Worm (Caenorhabditis elegans) whole organism, L1 larva: ENCODE results near the gene fbxb-119.

ENCODE experiments used
- C34B4.2 ChIP-seq: sonication (generic microtip); optimal IDR thresholded peaks from 2 replicates; lab custom pipeline; 2017; ENCODE audit warnings: mild to moderate bottlenecking, missing genetic modification characterization, missing compliant biosample characterization
- F16B12.6 ChIP-seq: fragments of 150-350 bp; optimal IDR thresholded peaks from 2 replicates; lab custom pipeline; 2014; ENCODE audit warnings: missing biosample characterization, missing genetic modification characterization
- alr-1 ChIP-seq: fragments of 200-800 bp; sonication (Bioruptor generic); optimal IDR thresholded peaks from 2 replicates; lab custom pipeline; 2018; ENCODE audit warnings: borderline replicate concordance, mild to moderate bottlenecking, missing genetic modification characterization, missing compliant biosample characterization
- blmp-1 ChIP-seq: fragments of 150-350 bp; optimal IDR thresholded peaks from 2 replicates; lab custom pipeline; 2014; ENCODE audit warnings: missing biosample characterization, missing genetic modification characterization
- ceh-8 ChIP-seq: fragments of 200-800 bp; sonication (Bioruptor generic); optimal IDR thresholded peaks from 2 replicates; lab custom pipeline; 2018; ENCODE audit warnings: mild to moderate bottlenecking, missing genetic modification characterization, moderate library complexity, missing compliant biosample characterization
- ceh-90 ChIP-seq: sonication (generic microtip); optimal IDR thresholded peaks from 2 replicates; lab custom pipeline; 2016; ENCODE audit warnings: missing genetic modification characterization, missing compliant biosample characterization
- dsc-1 ChIP-seq: sonication (generic microtip); optimal IDR thresholded peaks from 2 replicates; lab custom pipeline; 2016; ENCODE audit warnings: mild to moderate bottlenecking, missing genetic modification characterization, missing compliant biosample characterization
- efl-3 ChIP-seq: fragments of 200-800 bp; sonication (Bioruptor generic); optimal IDR thresholded peaks from 2 replicates; lab custom pipeline; 2018; ENCODE audit warnings: mild to moderate bottlenecking, missing genetic modification characterization, missing compliant biosample characterization
- egl-13 ChIP-seq: sonication (generic microtip); optimal IDR thresholded peaks from 2 replicates; lab custom pipeline; 2016; ENCODE audit warnings: missing genotype, missing genetic modification reagents, missing genetic modification characterization, missing compliant biosample characterization
- egl-27 ChIP-seq, 2 experiments: fragments of 150-350 bp in 1 of 2; sonication (generic microtip); optimal IDR thresholded peaks; 3 replicates each; lab custom pipeline; 2017 to 2018; ENCODE audit warnings: missing biosample characterization in 2 of 2, missing genetic modification characterization in 2 of 2, missing genetic modification reagents in 2 of 2
- elt-3 ChIP-seq, 6 experiments: fragments of 150-350 bp in 1 of 6; sonication (generic microtip); optimal IDR thresholded peaks; 2 replicates each; lab custom pipeline; 2017 to 2018; ENCODE audit warnings: missing biosample characterization in 6 of 6, missing genetic modification characterization in 6 of 6, inconsistent platforms in 1 of 6
- ets-5 ChIP-seq: fragments of 200-800 bp; sonication (Bioruptor generic); IDR thresholded peaks from 2 replicates; pipeline ENCODE4 v1.3.6; 2022; ENCODE audit warnings: missing genetic modification characterization, missing compliant biosample characterization
- fkh-8 ChIP-seq: sonication (generic microtip); optimal IDR thresholded peaks from 2 replicates; lab custom pipeline; 2016; ENCODE audit warnings: mild to moderate bottlenecking, missing genetic modification characterization, missing compliant biosample characterization
- fos-1 ChIP-seq: fragments of 150-350 bp; optimal IDR thresholded peaks from 2 replicates; lab custom pipeline; 2014; ENCODE audit warnings: missing biosample characterization, missing genetic modification characterization
- hlh-17 ChIP-seq: fragments of 200-800 bp; sonication (Bioruptor generic); optimal IDR thresholded peaks from 2 replicates; lab custom pipeline; 2018; ENCODE audit warnings: missing genetic modification characterization, mild to moderate bottlenecking, missing compliant biosample characterization, moderate library complexity, borderline replicate concordance
- hlh-4 ChIP-seq: sonication (generic microtip); optimal IDR thresholded peaks from 2 replicates; lab custom pipeline; 2016; ENCODE audit warnings: mild to moderate bottlenecking, missing genetic modification characterization, missing compliant biosample characterization
- hpl-2 ChIP-seq: fragments of 150-350 bp; optimal IDR thresholded peaks from 2 replicates; lab custom pipeline; 2014; ENCODE audit warnings: missing biosample characterization, missing genetic modification reagents, missing genetic modification characterization
- irx-1 ChIP-seq: sonication (generic microtip); optimal IDR thresholded peaks from 2 replicates; lab custom pipeline; 2016; ENCODE audit warnings: missing genetic modification characterization, missing compliant biosample characterization
- isw-1 ChIP-seq: fragments of 200-800 bp; sonication (Bioruptor generic); IDR thresholded peaks from 2 replicates; pipeline ENCODE4 v1.3.6; 2022; ENCODE audit warnings: missing genetic modification characterization, missing compliant biosample characterization
- jun-1 ChIP-seq: fragments of 150-350 bp; optimal IDR thresholded peaks from 2 replicates; lab custom pipeline; 2014; ENCODE audit warnings: missing biosample characterization, missing genetic modification reagents, missing genetic modification characterization
- lin-13 ChIP-seq: fragments of 150-350 bp; optimal IDR thresholded peaks from 2 replicates; lab custom pipeline; 2014; ENCODE audit warnings: missing biosample characterization, missing genetic modification reagents, missing genetic modification characterization
- lin-39 ChIP-seq: fragments of 150-350 bp; optimal IDR thresholded peaks from 2 replicates; lab custom pipeline; 2014; ENCODE audit warnings: missing biosample characterization, missing genetic modification reagents, missing genetic modification characterization
- mab-9 ChIP-seq: fragments of 200-800 bp; sonication (Bioruptor generic); IDR thresholded peaks from 2 replicates; pipeline ENCODE4 v1.3.6; 2022; ENCODE audit warnings: missing genetic modification reagents, missing genetic modification characterization, missing compliant biosample characterization
- mdl-1 ChIP-seq, 2 experiments: fragments of 150-350 bp; optimal IDR thresholded peaks; 2 replicates each; lab custom pipeline; 2014 to 2017; ENCODE audit warnings: missing biosample characterization in 2 of 2, missing genetic modification characterization in 2 of 2, inconsistent platforms in 1 of 2
- mef-2 ChIP-seq: fragments of 150-350 bp; optimal IDR thresholded peaks from 2 replicates; lab custom pipeline; 2014; ENCODE audit warnings: missing biosample characterization, missing genetic modification characterization
- nhr-11 ChIP-seq: fragments of 150-350 bp; optimal IDR thresholded peaks from 2 replicates; lab custom pipeline; 2014; ENCODE audit warnings: missing biosample characterization, missing genetic modification characterization
- nhr-19 ChIP-seq: fragments of 200-800 bp; sonication (Bioruptor generic); conservative IDR thresholded peaks from 2 replicates; pipeline ENCODE4 v1.3.6; 2022; ENCODE audit warnings: missing genetic modification characterization, missing compliant biosample characterization
- nhr-237 ChIP-seq: fragments of 150-350 bp; optimal IDR thresholded peaks from 2 replicates; lab custom pipeline; 2014; ENCODE audit warnings: missing biosample characterization, missing genetic modification characterization
- nhr-47 ChIP-seq: sonication (generic microtip); optimal IDR thresholded peaks from 2 replicates; lab custom pipeline; 2016; ENCODE audit warnings: mild to moderate bottlenecking, missing genetic modification characterization, moderate library complexity, missing compliant biosample characterization
- nhr-76 ChIP-seq: sonication (generic microtip); optimal IDR thresholded peaks from 2 replicates; lab custom pipeline; 2017; ENCODE audit warnings: missing biosample characterization, missing genetic modification characterization
- nhr-84 ChIP-seq: sonication (generic microtip); optimal IDR thresholded peaks from 2 replicates; lab custom pipeline; 2017; ENCODE audit warnings: missing biosample characterization, missing genetic modification characterization
- pag-3 ChIP-seq: sonication (generic microtip); optimal IDR thresholded peaks from 2 replicates; lab custom pipeline; 2017; ENCODE audit warnings: missing genetic modification characterization, mild to moderate bottlenecking, missing compliant biosample characterization, antibody characterized with exemption, borderline replicate concordance; ENCODE audit not compliant: insufficient read depth
- pqm-1 ChIP-seq: sonication (generic microtip); optimal IDR thresholded peaks from 3 replicates; lab custom pipeline; 2017; ENCODE audit warnings: missing biosample characterization, missing genetic modification characterization
- rnt-1 ChIP-seq: sonication (generic microtip); optimal IDR thresholded peaks from 2 replicates; lab custom pipeline; 2016; ENCODE audit warnings: mild to moderate bottlenecking, missing genetic modification characterization, moderate library complexity, missing compliant biosample characterization
- snpc-4 ChIP-seq: fragments of 150-350 bp; optimal IDR thresholded peaks from 2 replicates; lab custom pipeline; 2014; ENCODE audit warnings: missing biosample characterization, missing genetic modification characterization
- sptf-1 ChIP-seq: fragments of 150-350 bp; optimal IDR thresholded peaks from 2 replicates; lab custom pipeline; 2014; ENCODE audit warnings: missing biosample characterization, missing genetic modification characterization
- sup-37 ChIP-seq: fragments of 200-800 bp; sonication (Bioruptor generic); optimal IDR thresholded peaks from 2 replicates; lab custom pipeline; 2018; ENCODE audit warnings: mild to moderate bottlenecking, missing genetic modification characterization, missing compliant biosample characterization
- swsn-7 ChIP-seq: sonication (generic microtip); optimal IDR thresholded peaks from 2 replicates; lab custom pipeline; 2016; ENCODE audit warnings: missing genetic modification characterization, missing compliant biosample characterization
- tbx-2 ChIP-seq: sonication (generic microtip); optimal IDR thresholded peaks from 2 replicates; lab custom pipeline; 2016; ENCODE audit warnings: missing genetic modification characterization, missing compliant biosample characterization
- unc-130 ChIP-seq: fragments of 150-350 bp; optimal IDR thresholded peaks from 2 replicates; lab custom pipeline; 2017; ENCODE audit warnings: missing biosample characterization, missing genetic modification characterization, inconsistent platforms
- unc-98 ChIP-seq: fragments of 200-800 bp; sonication (Bioruptor generic); IDR thresholded peaks from 2 replicates; pipeline ENCODE4 v1.3.6; 2022; ENCODE audit warnings: missing genetic modification characterization, missing compliant biosample characterization
- zag-1 ChIP-seq: fragments of 150-350 bp; optimal IDR thresholded peaks from 2 replicates; lab custom pipeline; 2014; ENCODE audit warnings: missing biosample characterization, missing genetic modification characterization
- ztf-4 ChIP-seq: fragments of 150-350 bp; optimal IDR thresholded peaks from 2 replicates; lab custom pipeline; 2014; ENCODE audit warnings: missing biosample characterization, missing genetic modification characterization

fbxb-119 gene

ce11 chrV:18359888-18360287 lies 41.5 kb downstream of the fbxb-119 start, which contains the start of gene C08E8.5:
C08E8.5 (minus strand) TSS chrV:18359988.
- TF ChIP-seq mdl-1 (tag; optimal IDR thresholded peaks at IDR 0.05; lab: Kevin White, UChicago) = no peak
- TF ChIP-seq nhr-47 (tag; lab: Kevin White, UChicago) = no peak
- no peak for TF ChIP-seq nhr-84
- TF ChIP-seq lin-39 (tag; lab: Kevin White, UChicago) = no peak
- TF ChIP-seq blmp-1 (tag; lab: Kevin White, UChicago) = no peak
- no peak for TF ChIP-seq zag-1 (tag; lab: Kevin White, UChicago)
- TF ChIP-seq ceh-90 = no peak

DNA sequence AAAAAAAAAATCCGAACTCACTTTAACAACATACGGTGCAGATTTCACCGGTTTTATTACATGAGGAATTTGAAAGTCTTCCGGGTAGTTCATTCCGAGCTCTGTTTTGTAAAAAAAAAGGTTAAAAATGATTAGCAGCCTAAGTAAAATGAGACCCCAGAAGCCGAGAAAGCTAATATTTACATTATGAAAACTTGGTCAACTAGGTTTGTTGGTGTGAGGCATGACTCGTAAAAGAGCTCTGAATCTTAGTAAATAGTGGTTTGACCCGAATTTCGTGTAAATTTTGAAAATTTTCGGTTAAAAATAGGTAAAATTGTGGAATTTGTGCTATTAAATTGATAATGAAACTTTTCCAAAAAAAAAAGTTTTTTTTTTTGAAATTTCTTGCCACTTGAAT lies 44.0 kb downstream of the fbxb-119 start, which contains the start of gene C08E8.1:
TSS of gene C08E8.1 (minus strand) at position 101 of the 400 bp plus-strand sequence.
- TF ChIP-seq nhr-237 (tag; lab: Kevin White, UChicago) (no peak), sup-37 (GFP tag; lab: Kevin White, UChicago) (no peak), fkh-8 (no peak), nhr-47 (tag; lab: Kevin White, UChicago) (no peak), elt-3 (tag; optimal IDR thresholded peaks at IDR 0.05; lab: Kevin White, UChicago) (no peak), nhr-19 (GFP tag; lab: Robert Waterston, UW) (no peak), irx-1 (tag; lab: Kevin White, UChicago) (no peak), tbx-2 (tag; lab: Kevin White, UChicago) (no peak), nhr-84 (no peak), unc-130 (tag; lab: Kevin White, UChicago) (no peak), hlh-17 (no peak), nhr-76 (tag; lab: Kevin White, UChicago) (no peak), mab-9 (GFP tag; lab: Robert Waterston, UW) (no peak), hpl-2 (GFP tag; lab: Kevin White, UChicago) (no peak), lin-39 (tag; lab: Kevin White, UChicago) (no peak), F16B12.6 (no peak), pag-3 (tag; lab: Kevin White, UChicago) (no peak), pqm-1 (tag; lab: Kevin White, UChicago) (no peak), isw-1 (GFP tag; lab: Robert Waterston, UW) (no peak), sptf-1 (tag; lab: Kevin White, UChicago) (no peak)

DNA sequence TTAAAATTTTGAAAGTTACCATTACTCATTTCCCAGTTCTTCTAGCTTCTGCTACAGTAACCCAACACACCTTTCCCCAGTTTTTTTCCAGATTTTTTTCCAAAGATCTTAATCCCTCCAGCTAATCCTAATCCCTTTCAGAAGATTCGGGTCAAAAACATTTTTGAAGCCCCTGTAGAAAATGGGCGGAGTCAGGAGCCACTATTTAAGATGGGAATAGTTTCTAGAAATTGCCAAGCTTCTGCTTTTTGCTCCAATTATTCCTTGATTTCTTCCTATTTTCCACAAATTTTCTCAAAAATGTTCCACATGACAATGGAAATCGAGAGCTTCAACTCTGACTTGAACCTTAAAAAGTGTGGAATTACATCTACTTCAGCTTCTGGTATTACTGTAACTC lies 46.1 kb downstream of the fbxb-119 start, which contains the start of gene C08E8.9:
TSS of gene C08E8.9 (plus strand) at position 301 of the 400 bp plus-strand sequence.
- TF ChIP-seq dsc-1 (tag; lab: Kevin White, UChicago) (peak; percentile 3), rnt-1 (tag; lab: Kevin White, UChicago) (no peak), snpc-4 (tag; lab: Kevin White, UChicago) (no peak), swsn-7 (no peak)

DNA sequence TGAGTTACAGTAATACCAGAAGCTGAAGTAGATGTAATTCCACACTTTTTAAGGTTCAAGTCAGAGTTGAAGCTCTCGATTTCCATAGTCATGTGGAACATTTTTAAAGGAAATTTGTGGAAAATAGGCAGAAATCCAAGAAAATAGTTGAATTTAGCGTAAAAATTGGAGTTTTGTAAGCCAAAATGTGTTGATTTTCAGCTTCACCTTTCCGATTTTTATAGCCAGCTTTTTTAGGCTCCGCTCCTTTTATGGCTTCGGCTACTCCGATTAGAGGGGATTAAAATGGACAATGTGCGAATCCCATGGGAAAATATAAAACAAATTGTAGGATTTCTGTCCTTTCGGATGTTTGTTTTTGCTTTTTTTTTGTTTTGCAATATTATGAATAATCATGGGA lies 49.9 kb downstream of the fbxb-119 start, which contains the start of gene C08E8.6:
TSS of gene C08E8.6 (minus strand) at position 101 of the 400 bp plus-strand sequence.
- TF ChIP-seq mdl-1 (tag; optimal IDR thresholded peaks at IDR 0.05; lab: Kevin White, UChicago) = no peak
- TF ChIP-seq nhr-11 = no peak
- TF ChIP-seq unc-98 (GFP tag; lab: Robert Waterston, UW) = no peak
- TF ChIP-seq sptf-1 (tag; lab: Kevin White, UChicago) = no peak
- TF ChIP-seq egl-13 (tag; lab: Kevin White, UChicago) = no peak
- no peak for TF ChIP-seq ceh-8 (GFP tag; lab: Kevin White, UChicago)
- TF ChIP-seq alr-1 (tag; lab: Kevin White, UChicago) = no peak
- no peak for TF ChIP-seq C34B4.2 (tag; lab: Kevin White, UChicago)
- no peak for TF ChIP-seq fos-1
- no peak for TF ChIP-seq lin-13 (GFP tag; lab: Kevin White, UChicago)
- TF ChIP-seq ets-5 = no peak
- no peak for TF ChIP-seq efl-3
- TF ChIP-seq jun-1 (tag; lab: Kevin White, UChicago) = no peak
- no peak for TF ChIP-seq egl-27 (tag; optimal IDR thresholded peaks at IDR 0.05; lab: Kevin White, UChicago)
- no peak for TF ChIP-seq ztf-4 (tag; lab: Kevin White, UChicago)
- TF ChIP-seq nhr-47 (tag; lab: Kevin White, UChicago) = no peak
- TF ChIP-seq hlh-4 = no peak
- TF ChIP-seq mef-2 (tag; lab: Kevin White, UChicago) = no peak
